Worm (Caenorhabditis elegans) whole organism, midembryonic: ENCODE measurements around the gene pgp-10.

ENCODE experiments used
- T22C8.4 ChIP-seq: fragments of 200-800 bp; sonication (Bioruptor generic); IDR thresholded peaks from 2 replicates; pipeline ENCODE4 v1.3.6; 2022; ENCODE audit warnings: missing genetic modification characterization, missing compliant biosample characterization
- cog-1 ChIP-seq: sonication (generic microtip); optimal IDR thresholded peaks from 2 replicates; lab custom pipeline; 2016; ENCODE audit warnings: missing genetic modification characterization, missing compliant biosample characterization
- flt-1 ChIP-seq: fragments of 200-800 bp; sonication (Bioruptor generic); IDR thresholded peaks from 2 replicates; pipeline ENCODE4 v1.3.6; 2022; ENCODE audit warnings: missing genetic modification characterization, missing compliant biosample characterization
- klf-2 ChIP-seq: fragments of 200-800 bp; sonication (Bioruptor generic); conservative IDR thresholded peaks from 2 replicates; pipeline ENCODE4 v1.3.6; 2022; ENCODE audit warnings: missing genetic modification reagents, missing genetic modification characterization, missing compliant biosample characterization
- med-1 ChIP-seq: sonication (generic microtip); optimal IDR thresholded peaks from 2 replicates; lab custom pipeline; 2017; ENCODE audit warnings: missing genetic modification characterization, mild to moderate bottlenecking, missing compliant biosample characterization, antibody characterized with exemption, missing genetic modification reagents; ENCODE audit not compliant: insufficient read depth
- ref-1 ChIP-seq: fragments of 200-800 bp; sonication (Bioruptor generic); conservative IDR thresholded peaks from 2 replicates; pipeline ENCODE4 v1.3.6; 2022; ENCODE audit warnings: missing genetic modification reagents, missing genetic modification characterization, missing compliant biosample characterization
- tab-1 ChIP-seq: fragments of 200-800 bp; sonication (Bioruptor generic); IDR thresholded peaks from 2 replicates; pipeline ENCODE4 v1.3.6; 2022; ENCODE audit warnings: missing genetic modification characterization, missing compliant biosample characterization
- ztf-23 ChIP-seq: fragments of 200-800 bp; sonication (Bioruptor generic); IDR thresholded peaks from 2 replicates; pipeline ENCODE4 v1.3.6; 2022; ENCODE audit warnings: missing genetic modification reagents, missing genetic modification characterization, missing compliant biosample characterization
- ztf-29 ChIP-seq: fragments of 200-800 bp; sonication (Bioruptor generic); IDR thresholded peaks from 2 replicates; pipeline ENCODE4 v1.3.6; 2022; ENCODE audit warnings: missing genetic modification reagents, missing genetic modification characterization, missing compliant biosample characterization

pgp-10 gene

DNA sequence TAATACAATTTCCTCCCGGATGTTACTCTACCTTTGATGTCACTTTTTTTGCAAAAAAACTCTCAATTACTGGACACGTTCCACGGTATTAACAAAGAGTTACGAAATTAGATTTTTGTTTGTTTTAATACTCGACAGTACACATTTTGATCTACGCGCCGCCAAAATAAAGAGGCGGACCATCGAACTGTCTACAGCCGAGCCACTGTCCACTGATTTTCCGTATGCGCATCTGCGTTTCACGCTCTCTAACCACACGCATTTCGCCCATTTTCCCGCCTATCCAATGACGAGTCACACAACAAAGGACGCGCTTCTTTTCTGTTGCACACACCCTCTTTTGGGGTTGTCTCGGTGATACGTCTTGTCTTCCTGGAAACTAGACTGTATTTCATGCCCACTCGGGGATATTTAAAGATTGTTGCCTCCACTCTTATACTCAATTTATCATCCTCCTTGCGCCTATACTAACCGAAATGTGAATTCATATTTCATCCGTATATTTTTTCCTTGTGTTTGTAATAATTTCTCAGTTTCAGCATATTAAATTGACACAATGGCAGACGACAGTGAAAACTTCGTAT, 41.1 kb downstream of the pgp-10 start, which contains the start of gene C55B6.1:
Gene C55B6.1, plus strand, starts transcription at position 534 of the 584 bp plus-strand sequence.
- TF ChIP-seq flt-1 (GFP tag; lab: Robert Waterston, UW) (no peak), T22C8.4 (GFP tag; lab: Robert Waterston, UW) (no peak), cog-1 (tag; lab: Kevin White, UChicago) (no peak), ref-1 (GFP tag; lab: Robert Waterston, UW) (no peak), ztf-29 (GFP tag; lab: Robert Waterston, UW) (no peak), klf-2 (GFP tag; lab: Robert Waterston, UW) (no peak), tab-1 (GFP tag; lab: Robert Waterston, UW) (no peak), med-1 (GFP tag; lab: Kevin White, UChicago) (no peak), ztf-23 (GFP tag; lab: Robert Waterston, UW) (no peak)

DNA sequence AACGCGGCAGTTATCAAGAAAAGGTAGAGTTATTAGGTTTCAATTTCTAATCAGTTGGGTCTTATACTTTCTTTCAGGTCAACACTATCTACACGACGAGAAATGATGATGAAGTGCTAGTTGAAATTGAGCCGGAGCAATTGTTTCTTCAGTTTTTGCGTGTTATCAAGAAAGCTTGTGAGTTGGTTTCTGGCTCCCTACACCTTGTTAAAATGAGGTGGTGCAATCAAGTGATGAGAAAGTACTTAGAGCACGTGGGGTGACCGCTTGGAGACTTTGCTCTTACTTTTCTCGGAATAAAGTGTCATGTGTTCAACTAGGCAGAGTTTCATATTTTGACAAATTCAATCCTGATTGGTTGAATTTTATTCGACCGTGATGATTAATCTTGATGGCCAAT, 41.6 kb downstream of the pgp-10 start:
- TF ChIP-seq ztf-23 (GFP tag; lab: Robert Waterston, UW) (no peak), ztf-29 (GFP tag; lab: Robert Waterston, UW) (no peak), T22C8.4 (GFP tag; lab: Robert Waterston, UW) (no peak), tab-1 (GFP tag; lab: Robert Waterston, UW) (no peak), ref-1 (GFP tag; lab: Robert Waterston, UW) (no peak), cog-1 (tag; lab: Kevin White, UChicago) (no peak), flt-1 (GFP tag; lab: Robert Waterston, UW) (no peak), klf-2 (GFP tag; lab: Robert Waterston, UW) (no peak), med-1 (GFP tag; lab: Kevin White, UChicago) (no peak)

DNA sequence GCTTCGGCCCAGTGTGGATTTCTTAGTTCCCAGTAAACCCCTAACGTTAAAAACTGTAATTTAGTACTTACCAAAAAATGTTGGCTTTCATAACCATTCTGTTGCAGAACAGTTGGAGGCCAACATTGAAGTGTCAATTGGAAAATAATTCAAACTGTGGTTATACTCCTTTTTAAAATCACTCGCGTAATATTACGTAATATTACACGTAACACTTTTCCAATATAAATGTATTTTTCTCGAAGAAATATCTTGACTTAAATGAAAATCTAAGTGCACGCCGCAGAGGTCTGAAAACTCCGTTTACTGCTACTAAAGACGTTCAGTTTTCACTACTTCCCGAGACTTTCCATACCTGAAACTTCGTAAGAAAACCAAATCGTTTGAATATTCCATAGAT, 45.3 kb downstream of the pgp-10 start:
- TF ChIP-seq tab-1 (GFP tag; lab: Robert Waterston, UW) (no peak), ztf-29 (GFP tag; lab: Robert Waterston, UW) (no peak), klf-2 (GFP tag; lab: Robert Waterston, UW) (no peak), ref-1 (GFP tag; lab: Robert Waterston, UW) (no peak), med-1 (GFP tag; lab: Kevin White, UChicago) (no peak), T22C8.4 (GFP tag; lab: Robert Waterston, UW) (no peak), ztf-23 (GFP tag; lab: Robert Waterston, UW) (no peak), flt-1 (GFP tag; lab: Robert Waterston, UW) (no peak), cog-1 (tag; lab: Kevin White, UChicago) (no peak)

DNA sequence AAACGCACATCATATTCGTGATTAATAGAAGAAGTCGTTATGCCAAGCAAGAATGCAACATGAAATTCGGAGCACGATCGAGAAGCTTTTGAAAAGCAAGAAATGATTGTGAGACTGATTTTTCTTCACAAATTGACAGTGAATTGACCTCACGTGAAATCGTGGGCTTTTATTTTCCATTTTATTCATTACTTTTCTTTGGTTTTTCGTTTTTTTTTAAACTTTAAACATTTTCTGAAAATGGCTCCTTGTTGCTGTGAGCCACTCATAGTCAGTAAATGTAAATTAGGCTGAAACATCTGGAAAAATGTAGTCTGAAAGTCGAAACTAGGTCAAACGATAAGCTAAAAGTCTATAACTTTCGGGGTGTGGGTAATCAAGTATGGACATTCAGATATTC, 46.4 kb downstream of the pgp-10 start, which contains the start of gene C55B6.5:
Gene C55B6.5, minus strand, starts transcription at position 101 of the 400 bp plus-strand sequence.
- TF ChIP-seq ref-1 (GFP tag; lab: Robert Waterston, UW) (no peak), flt-1 (GFP tag; lab: Robert Waterston, UW) (no peak), cog-1 (tag; lab: Kevin White, UChicago) (no peak), ztf-29 (GFP tag; lab: Robert Waterston, UW) (no peak), klf-2 (GFP tag; lab: Robert Waterston, UW) (no peak), med-1 (GFP tag; lab: Kevin White, UChicago) (no peak), tab-1 (GFP tag; lab: Robert Waterston, UW) (no peak), ztf-23 (GFP tag; lab: Robert Waterston, UW) (no peak), T22C8.4 (GFP tag; lab: Robert Waterston, UW) (no peak)

DNA sequence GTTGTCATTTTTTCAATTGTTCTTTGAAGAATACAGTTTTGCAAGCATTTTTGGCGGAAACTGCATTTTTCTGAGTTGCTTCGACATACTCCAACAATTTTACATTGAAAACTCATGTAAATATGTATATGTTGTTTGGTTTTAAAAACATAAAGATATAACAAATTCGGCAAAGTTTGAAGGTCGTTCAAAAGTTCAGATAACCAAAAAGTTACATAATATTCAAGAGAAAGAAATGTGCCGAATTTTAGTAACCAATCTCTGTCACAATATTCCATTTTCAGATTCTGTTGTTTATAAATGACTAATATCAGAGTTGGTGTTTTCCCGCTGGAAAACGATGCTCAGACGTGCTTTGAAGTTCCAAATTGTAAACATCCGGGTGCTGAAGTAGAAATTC, 47.6 kb downstream of the pgp-10 start, which contains the start of gene ZK867.2:
Gene ZK867.2, plus strand, starts transcription at position 301 of the 400 bp plus-strand sequence.
- TF ChIP-seq ztf-23 (GFP tag; lab: Robert Waterston, UW) (no peak), ztf-29 (GFP tag; lab: Robert Waterston, UW) (no peak), klf-2 (GFP tag; lab: Robert Waterston, UW) (no peak), flt-1 (GFP tag; lab: Robert Waterston, UW) (no peak), cog-1 (tag; lab: Kevin White, UChicago) (no peak)

DNA sequence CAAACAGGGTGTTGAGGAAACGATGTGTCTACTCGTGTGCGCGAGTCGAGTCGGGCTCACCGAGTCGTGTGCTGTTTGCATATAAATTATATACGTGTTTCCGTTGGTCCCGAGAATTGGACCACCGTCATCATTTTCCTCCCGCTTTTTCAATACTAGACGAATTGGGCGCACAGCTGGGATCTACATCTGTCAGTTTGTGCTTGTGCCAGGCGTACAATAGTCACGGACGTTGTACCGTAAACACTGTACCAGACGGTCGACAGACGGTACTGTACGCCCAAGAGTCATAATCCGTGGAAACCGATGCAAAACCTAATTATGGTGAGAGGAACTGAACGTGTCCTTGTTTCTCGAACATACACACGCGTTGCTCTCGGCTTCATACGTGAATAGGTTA, 50.3 kb downstream of the pgp-10 start:
- TF ChIP-seq med-1 (GFP tag; lab: Kevin White, UChicago) (no peak), klf-2 (GFP tag; lab: Robert Waterston, UW) (no peak), cog-1 (tag; lab: Kevin White, UChicago) (no peak), T22C8.4 (GFP tag; lab: Robert Waterston, UW) (no peak), flt-1 (GFP tag; lab: Robert Waterston, UW) (no peak), tab-1 (GFP tag; lab: Robert Waterston, UW) (no peak), ztf-23 (GFP tag; lab: Robert Waterston, UW) (no peak), ref-1 (GFP tag; lab: Robert Waterston, UW) (no peak), ztf-29 (GFP tag; lab: Robert Waterston, UW) (no peak)

DNA sequence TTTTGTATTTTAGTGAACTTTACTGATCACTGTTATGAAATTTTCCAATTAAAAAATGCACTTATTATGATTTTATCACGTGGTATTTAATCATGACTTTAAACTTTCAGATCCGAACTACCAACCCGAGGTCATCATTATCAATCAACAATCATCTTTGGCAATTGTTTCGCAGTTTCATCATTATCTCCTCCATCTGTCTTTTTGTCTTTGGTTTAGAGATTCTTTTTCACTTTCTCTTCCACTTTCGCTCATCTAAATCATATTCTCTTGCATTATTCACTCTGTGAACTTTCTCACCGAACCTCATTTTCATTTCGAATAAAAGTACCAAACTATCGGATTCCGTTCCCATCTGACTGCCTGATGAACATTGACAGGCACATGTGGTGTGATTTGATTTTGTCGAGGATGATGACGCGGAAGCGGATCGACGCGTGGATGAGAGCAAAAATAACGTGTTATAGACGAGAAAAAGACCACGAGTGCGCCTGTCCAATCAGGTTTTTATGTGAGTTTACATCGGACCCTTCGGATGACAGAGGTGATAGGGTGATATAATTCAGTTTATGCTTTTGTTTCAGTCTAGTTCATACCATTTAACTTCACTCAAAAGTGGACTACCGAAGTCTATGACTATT, 51.8 kb downstream of the pgp-10 start:
- no peak for TF ChIP-seq ztf-29 (GFP tag; lab: Robert Waterston, UW)
- no peak for TF ChIP-seq cog-1 (tag; lab: Kevin White, UChicago)

DNA sequence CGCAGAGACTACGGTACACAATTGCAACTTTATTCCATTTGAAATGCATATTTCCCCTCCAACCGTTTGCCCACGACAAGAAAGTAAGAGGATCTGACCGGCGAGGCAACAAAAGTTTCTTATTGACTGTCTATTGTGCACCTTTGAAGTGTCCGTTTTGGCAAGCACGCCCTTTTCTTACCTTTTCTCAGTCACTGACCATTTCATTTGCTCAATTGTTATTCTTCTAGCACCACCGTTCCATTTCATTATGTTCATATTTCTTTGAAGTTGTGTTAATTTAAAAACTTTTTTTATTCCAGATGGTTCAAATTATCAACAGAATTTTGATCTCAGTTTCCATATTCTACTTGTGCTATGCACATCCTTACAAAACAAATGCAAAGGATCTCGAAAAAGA, 52.6 kb downstream of the pgp-10 start, which contains the start of gene spp-22:
Gene spp-22, plus strand, starts transcription at position 301 of the 400 bp plus-strand sequence.
- TF ChIP-seq klf-2 (GFP tag; lab: Robert Waterston, UW) (no peak), ref-1 (GFP tag; lab: Robert Waterston, UW) (no peak), cog-1 (tag; lab: Kevin White, UChicago) (no peak), ztf-29 (GFP tag; lab: Robert Waterston, UW) (no peak), med-1 (GFP tag; lab: Kevin White, UChicago) (no peak), ztf-23 (GFP tag; lab: Robert Waterston, UW) (no peak), flt-1 (GFP tag; lab: Robert Waterston, UW) (no peak), T22C8.4 (GFP tag; lab: Robert Waterston, UW) (no peak), tab-1 (GFP tag; lab: Robert Waterston, UW) (no peak)
